Worm (Caenorhabditis elegans) whole organism, L3 larva: ENCODE data around the gene Y7A5A.3.
A peak's percentile ranks its signal among the peaks of the same experiment; 100 is the strongest.

ENCODE experiments used
- R02D3.7 ChIP-seq: fragments of 150-350 bp; optimal IDR thresholded peaks from 2 replicates; lab custom pipeline; 2014; ENCODE audit warnings: missing biosample characterization, missing genetic modification characterization
- ZK546.5 ChIP-seq: sonication (generic microtip); optimal IDR thresholded peaks from 2 replicates; lab custom pipeline; 2017; ENCODE audit warnings: missing biosample characterization, missing genetic modification characterization
- aly-2 ChIP-seq: fragments of 150-350 bp; optimal IDR thresholded peaks from 2 replicates; lab custom pipeline; 2014; ENCODE audit warnings: missing biosample characterization, missing genetic modification characterization
- ama-1 ChIP-seq: fragments of 150-350 bp; optimal IDR thresholded peaks from 2 replicates; lab custom pipeline; 2018
- ceh-16 ChIP-seq: sonication (generic microtip); optimal IDR thresholded peaks from 2 replicates; lab custom pipeline; 2017; ENCODE audit warnings: missing biosample characterization, missing genetic modification characterization
- ceh-82 ChIP-seq: fragments of 150-350 bp; optimal IDR thresholded peaks from 2 replicates; lab custom pipeline; 2014; ENCODE audit warnings: missing biosample characterization, missing genetic modification characterization
- ceh-9 ChIP-seq: sonication (generic microtip); optimal IDR thresholded peaks from 2 replicates; lab custom pipeline; 2018; ENCODE audit warnings: missing biosample characterization, missing genetic modification characterization
- daf-12 ChIP-seq: fragments of 150-350 bp; optimal IDR thresholded peaks from 2 replicates; lab custom pipeline; 2014; ENCODE audit warnings: missing biosample characterization, missing genetic modification reagents, missing genetic modification characterization
- egl-27 ChIP-seq: sonication (generic microtip); optimal IDR thresholded peaks from 4 replicates; lab custom pipeline; 2017; ENCODE audit warnings: missing biosample characterization, missing genetic modification reagents, missing genetic modification characterization
- elt-1 ChIP-seq: fragments of 150-350 bp; optimal IDR thresholded peaks from 2 replicates; lab custom pipeline; 2014; ENCODE audit warnings: missing biosample characterization, missing genetic modification characterization
- elt-2 ChIP-seq: sonication (generic microtip); optimal IDR thresholded peaks from 2 replicates; lab custom pipeline; 2016; ENCODE audit warnings: missing genetic modification reagents, mild to moderate bottlenecking, missing genetic modification characterization, missing compliant biosample characterization
- elt-3 ChIP-seq, 3 experiments: fragments of 150-350 bp in 1 of 3; sonication (generic microtip) in 2 of 3; optimal IDR thresholded peaks; 2 replicates in 2 of 3; 4 replicates in 1 of 3; lab custom pipeline; 2014 to 2017; ENCODE audit warnings: missing biosample characterization in 3 of 3, missing genetic modification characterization in 3 of 3
- eor-1 ChIP-seq, 2 experiments: fragments of 150-350 bp; optimal IDR thresholded peaks; 2 replicates each; lab custom pipeline; 2014 to 2018; ENCODE audit warnings: missing biosample characterization in 2 of 2, missing genetic modification characterization in 2 of 2
- fos-1 ChIP-seq: fragments of 150-350 bp; optimal IDR thresholded peaks from 2 replicates; lab custom pipeline; 2014; ENCODE audit warnings: missing biosample characterization, missing genetic modification characterization
- hmg-11 ChIP-seq: sonication (generic microtip); optimal IDR thresholded peaks from 2 replicates; lab custom pipeline; 2016; ENCODE audit warnings: missing genetic modification characterization, missing compliant biosample characterization
- jun-1 ChIP-seq: fragments of 150-350 bp; optimal IDR thresholded peaks from 2 replicates; lab custom pipeline; 2014; ENCODE audit warnings: missing biosample characterization, missing genetic modification reagents, missing genetic modification characterization
- lin-39 ChIP-seq: fragments of 150-350 bp; optimal IDR thresholded peaks from 2 replicates; lab custom pipeline; 2018; ENCODE audit warnings: missing biosample characterization, missing genetic modification reagents, missing genetic modification characterization
- lsy-12 ChIP-seq: sonication (generic microtip); optimal IDR thresholded peaks from 2 replicates; lab custom pipeline; 2016; ENCODE audit warnings: mild to moderate bottlenecking, missing genetic modification characterization, missing compliant biosample characterization
- mdl-1 ChIP-seq: fragments of 150-350 bp; optimal IDR thresholded peaks from 2 replicates; lab custom pipeline; 2014; ENCODE audit warnings: missing biosample characterization, missing genetic modification characterization
- mml-1 ChIP-seq: fragments of 150-350 bp; sonication (generic microtip); optimal IDR thresholded peaks from 3 replicates; lab custom pipeline; 2014; ENCODE audit warnings: missing biosample characterization, missing genetic modification characterization
- nfya-1 ChIP-seq: sonication (generic microtip); optimal IDR thresholded peaks from 2 replicates; lab custom pipeline; 2017; ENCODE audit warnings: missing genetic modification characterization, mild to moderate bottlenecking, missing compliant biosample characterization, antibody characterized with exemption, moderate library complexity; ENCODE audit not compliant: insufficient read depth
- nhr-11 ChIP-seq: fragments of 150-350 bp; optimal IDR thresholded peaks from 2 replicates; lab custom pipeline; 2014; ENCODE audit warnings: missing biosample characterization, missing genetic modification characterization
- nhr-23 ChIP-seq: fragments of 150-350 bp; optimal IDR thresholded peaks from 2 replicates; lab custom pipeline; 2014; ENCODE audit warnings: missing biosample characterization, missing genetic modification reagents, missing genetic modification characterization
- nhr-237 ChIP-seq: fragments of 150-350 bp; optimal IDR thresholded peaks from 2 replicates; lab custom pipeline; 2014; ENCODE audit warnings: missing biosample characterization, missing genetic modification characterization
- nhr-25 ChIP-seq: sonication (generic microtip); optimal IDR thresholded peaks from 2 replicates; lab custom pipeline; 2017; ENCODE audit warnings: missing biosample characterization, missing genetic modification characterization
- nhr-28 ChIP-seq: fragments of 150-350 bp; optimal IDR thresholded peaks from 2 replicates; lab custom pipeline; 2014; ENCODE audit warnings: missing biosample characterization, missing genetic modification characterization
- nhr-43 ChIP-seq: sonication (generic microtip); optimal IDR thresholded peaks from 2 replicates; lab custom pipeline; 2016; ENCODE audit warnings: mild to moderate bottlenecking, missing genetic modification characterization, missing compliant biosample characterization; ENCODE audit not compliant: poor library complexity, severe bottlenecking
- nhr-67 ChIP-seq: fragments of 150-350 bp; optimal IDR thresholded peaks from 2 replicates; lab custom pipeline; 2014; ENCODE audit warnings: missing biosample characterization, missing genetic modification characterization
- nhr-76 ChIP-seq: fragments of 150-350 bp; sonication (generic microtip); optimal IDR thresholded peaks from 5 replicates; lab custom pipeline; 2014; ENCODE audit warnings: missing biosample characterization, missing genetic modification characterization
- nhr-77 ChIP-seq: fragments of 150-350 bp; optimal IDR thresholded peaks from 2 replicates; lab custom pipeline; 2014; ENCODE audit warnings: missing biosample characterization, missing genetic modification characterization
- pha-4 ChIP-seq: fragments of 150-350 bp; optimal IDR thresholded peaks from 2 replicates; lab custom pipeline; 2014; ENCODE audit warnings: missing biosample characterization, missing genetic modification reagents, missing genetic modification characterization
- pqm-1 ChIP-seq: fragments of 150-350 bp; optimal IDR thresholded peaks from 2 replicates; lab custom pipeline; 2017; ENCODE audit warnings: missing biosample characterization, missing genetic modification characterization, inconsistent platforms
- sea-2 ChIP-seq: fragments of 150-350 bp; sonication (generic microtip); optimal IDR thresholded peaks from 4 replicates; lab custom pipeline; 2014; ENCODE audit warnings: missing biosample characterization, missing genetic modification reagents, missing genetic modification characterization
- skn-1 ChIP-seq: fragments of 150-350 bp; optimal IDR thresholded peaks from 2 replicates; lab custom pipeline; 2014; ENCODE audit warnings: missing biosample characterization, missing genetic modification characterization
- snpc-4 ChIP-seq: fragments of 150-350 bp; optimal IDR thresholded peaks from 2 replicates; lab custom pipeline; 2014; ENCODE audit warnings: missing biosample characterization, missing genetic modification characterization
- tbx-2 ChIP-seq: sonication (generic microtip); optimal IDR thresholded peaks from 2 replicates; lab custom pipeline; 2016; ENCODE audit warnings: mild to moderate bottlenecking, missing genetic modification characterization, missing compliant biosample characterization
- unc-62 ChIP-seq: fragments of 150-350 bp; sonication (generic microtip); optimal IDR thresholded peaks from 4 replicates; lab custom pipeline; 2014; ENCODE audit warnings: missing biosample characterization, missing genetic modification reagents, missing genetic modification characterization
- zag-1 ChIP-seq: fragments of 150-350 bp; optimal IDR thresholded peaks from 2 replicates; lab custom pipeline; 2014; ENCODE audit warnings: missing biosample characterization, missing genetic modification characterization
- ztf-11 ChIP-seq: fragments of 150-350 bp; optimal IDR thresholded peaks from 2 replicates; lab custom pipeline; 2014; ENCODE audit warnings: missing biosample characterization, missing genetic modification characterization

The Y7A5A.3 gene

DNA sequence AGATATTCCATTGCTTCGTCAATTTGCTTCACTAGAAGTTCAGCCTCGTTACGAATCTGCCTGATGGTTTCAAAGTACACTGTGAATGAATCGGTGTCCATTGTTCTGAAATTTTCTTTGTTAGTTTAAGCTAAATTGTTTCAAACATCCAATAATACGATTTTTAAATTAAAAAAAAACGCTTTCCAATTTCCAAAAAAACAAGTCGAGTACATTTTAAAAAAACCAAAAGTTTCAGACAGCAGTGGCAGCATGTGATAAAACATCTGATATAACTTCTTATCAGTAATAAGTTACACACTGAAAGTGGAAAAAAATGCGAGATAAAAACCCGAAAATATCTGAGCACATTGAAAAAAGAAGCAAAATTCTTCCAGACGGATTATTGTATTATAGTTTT is 15.1 kb upstream of the Y7A5A.3 start, which contains the start of gene Y7A5A.6:
TSS of gene Y7A5A.6 (minus strand) at position 101 of the 400 bp plus-strand sequence.
- TF ChIP-seq elt-2 (tag; lab: Kevin White, UChicago) (peak; percentile 50), ama-1 (lab: Kevin White, UChicago) (no peak), nhr-28 (tag; lab: Kevin White, UChicago) (no peak), nhr-11 (no peak)

DNA sequence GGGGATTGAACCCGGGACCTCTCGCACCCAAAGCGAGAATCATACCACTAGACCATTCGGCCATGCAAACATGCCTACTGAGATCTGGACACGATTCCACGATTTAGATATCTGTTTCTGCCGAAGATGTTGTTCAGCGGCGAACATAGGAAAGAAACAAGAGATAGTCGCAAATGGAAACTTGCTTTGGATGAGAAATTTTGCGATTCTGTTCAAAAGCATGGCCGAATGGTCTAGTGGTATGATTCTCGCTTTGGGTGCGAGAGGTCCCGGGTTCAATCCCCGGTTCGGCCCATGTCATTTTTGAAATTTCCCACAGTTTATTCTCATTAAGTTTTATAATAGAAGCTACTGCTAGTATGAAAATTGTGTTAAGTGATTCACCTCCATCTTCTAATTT is 12.2 kb upstream of the Y7A5A.3 start:
- TF ChIP-seq nhr-25 (peak; percentile 29), pha-4 (tag; lab: Kevin White, UChicago) (no peak), nhr-43 (tag; lab: Kevin White, UChicago) (peak; percentile 68), daf-12 (no peak), lsy-12 (tag; lab: Kevin White, UChicago) (peak; percentile 6), nhr-23 (peak; percentile 50), elt-3 (tag; optimal IDR thresholded peaks at IDR 0.05; lab: Kevin White, UChicago) (no peak)

DNA sequence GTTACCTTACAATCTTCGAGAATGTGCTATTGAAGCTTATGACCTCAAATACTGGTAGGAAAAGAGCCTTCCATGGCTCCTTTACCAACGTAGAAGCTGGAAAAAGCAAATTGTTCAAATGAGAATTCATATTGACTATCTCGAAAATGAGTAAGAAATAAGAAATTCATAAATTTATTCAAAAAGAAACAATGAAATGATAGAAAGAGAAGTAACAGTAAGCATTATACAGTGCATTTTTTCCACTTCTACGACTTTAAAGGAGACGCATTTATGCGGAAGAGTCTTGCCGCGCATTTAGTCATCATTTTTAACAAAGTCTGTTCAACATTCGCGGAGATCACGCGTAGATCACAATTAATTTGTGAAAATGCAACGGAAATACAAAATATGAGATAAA is 10.5 kb upstream of the Y7A5A.3 start, which contains the start of gene Y7A5A.10:
TSS of gene Y7A5A.10 (minus strand) at position 101 of the 400 bp plus-strand sequence.
- TF ChIP-seq ceh-82 (tag; lab: Kevin White, UChicago) = no peak
- TF ChIP-seq sea-2 (GFP tag; lab: Kevin White, UChicago) = no peak
- TF ChIP-seq nhr-11 = no peak
- no peak for TF ChIP-seq nhr-237
- TF ChIP-seq skn-1 = no peak
- no peak for TF ChIP-seq ceh-9
- no peak for TF ChIP-seq nhr-67 (tag; lab: Kevin White, UChicago)
- no peak for TF ChIP-seq nhr-77 (tag; lab: Kevin White, UChicago)
- TF ChIP-seq elt-3 (tag; optimal IDR thresholded peaks at IDR 0.05; lab: Kevin White, UChicago) = no peak
- TF ChIP-seq aly-2 (tag; lab: Kevin White, UChicago) = no peak
- TF ChIP-seq, all 47 proteins: peak for 0

DNA sequence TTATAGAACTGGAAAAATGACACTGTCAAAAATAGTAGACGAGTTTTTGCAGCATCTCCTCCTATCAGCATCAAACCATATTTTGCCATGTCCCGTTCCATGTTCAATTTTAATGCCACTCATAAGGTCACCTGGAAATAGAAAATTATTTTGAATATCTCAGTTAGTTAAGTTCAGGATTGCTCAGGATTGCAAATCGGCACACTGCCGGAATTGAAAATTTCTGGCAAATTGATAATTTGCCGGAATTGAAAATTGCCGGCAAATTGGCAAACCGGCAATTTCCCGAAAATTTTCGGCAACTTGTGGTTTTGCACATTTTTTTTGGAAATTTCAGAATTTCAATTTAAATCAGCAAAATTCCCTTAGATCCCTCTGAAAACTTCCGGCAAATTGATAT is 2.3 kb upstream of the Y7A5A.3 start, which contains the start of gene Y7A5A.5:
TSS of gene Y7A5A.5 (minus strand) at position 101 of the 400 bp plus-strand sequence.
- no peak for TF ChIP-seq daf-12
- TF ChIP-seq nhr-76 (tag; lab: Kevin White, UChicago) = no peak
- no peak for TF ChIP-seq snpc-4 (tag; lab: Kevin White, UChicago)
- TF ChIP-seq, all 47 proteins: peak for 0

DNA sequence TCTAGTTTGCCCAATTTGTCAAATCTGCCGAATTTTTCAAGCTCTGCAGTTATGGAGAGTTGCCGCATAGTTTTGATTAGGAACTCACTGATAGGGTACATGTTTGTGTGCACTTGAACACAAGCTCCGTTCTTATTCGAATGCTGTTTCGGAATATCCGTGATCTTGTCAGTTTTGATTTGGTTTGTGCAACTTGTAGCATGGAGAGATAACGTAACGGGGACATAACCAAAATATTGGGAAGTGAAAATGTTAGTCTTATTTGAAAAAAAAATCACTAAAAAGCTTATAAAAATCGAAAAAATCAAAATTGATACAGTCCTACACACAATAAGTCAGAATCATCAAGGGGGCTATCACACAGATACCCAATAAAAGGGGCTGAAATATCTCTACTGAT is 2.4 kb downstream of the Y7A5A.3 start, which contains the start of gene Y7A5A.24:
TSS of gene Y7A5A.24 (minus strand) at position 101 of the 400 bp plus-strand sequence.
- no peak for TF ChIP-seq mdl-1 (tag; lab: Kevin White, UChicago)
- no peak for TF ChIP-seq nhr-11
- no peak for TF ChIP-seq tbx-2 (tag; lab: Kevin White, UChicago)
- TF ChIP-seq zag-1 (tag; lab: Kevin White, UChicago) = no peak
- no peak for TF ChIP-seq jun-1 (tag; lab: Kevin White, UChicago)
- no peak for TF ChIP-seq eor-1 (tag; optimal IDR thresholded peaks at IDR 0.05; lab: Kevin White, UChicago)
- no peak for TF ChIP-seq R02D3.7 (tag; lab: Kevin White, UChicago)
- TF ChIP-seq lin-39 (tag; lab: Kevin White, UChicago) = no peak
- TF ChIP-seq nhr-237 = no peak
- no peak for TF ChIP-seq sea-2 (GFP tag; lab: Kevin White, UChicago)
- TF ChIP-seq nhr-25 = no peak
- TF ChIP-seq nhr-23 = no peak
- no peak for TF ChIP-seq egl-27 (tag; lab: Kevin White, UChicago)
- TF ChIP-seq unc-62 (GFP tag; lab: Kevin White, UChicago) = no peak
- no peak for TF ChIP-seq ama-1 (lab: Kevin White, UChicago)
- no peak for TF ChIP-seq ZK546.5 (tag; lab: Kevin White, UChicago)
- TF ChIP-seq, all 47 proteins: peak for 0

DNA sequence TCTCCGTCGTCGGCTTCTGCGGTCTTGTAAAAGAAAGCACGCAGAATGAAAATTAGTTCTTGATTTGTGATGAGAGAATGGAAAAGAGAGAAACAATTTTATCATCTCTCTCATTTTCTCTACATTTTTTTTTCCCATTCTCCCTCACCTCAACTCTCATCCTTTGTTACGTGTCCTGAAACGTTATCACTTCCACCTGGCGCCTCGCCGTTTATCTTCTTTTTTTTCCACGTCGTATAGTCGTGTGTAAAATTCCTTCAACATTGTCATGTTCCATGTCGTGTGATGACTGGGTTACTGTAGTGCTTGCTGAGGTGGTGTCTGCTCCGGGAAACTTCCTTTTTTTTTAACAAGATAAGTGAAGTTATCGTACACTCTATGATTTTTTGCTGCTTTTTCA is 5.0 kb downstream of the Y7A5A.3 start:
- TF ChIP-seq zag-1 (tag; lab: Kevin White, UChicago) (no peak), nfya-1 (tag; lab: Kevin White, UChicago) (peak; percentile 53), elt-2 (tag; lab: Kevin White, UChicago) (peak; percentile 98), ZK546.5 (tag; lab: Kevin White, UChicago) (no peak), nhr-23 (no peak), elt-1 (no peak), skn-1 (peak; percentile 63), ztf-11 (tag; lab: Kevin White, UChicago) (no peak), egl-27 (tag; lab: Kevin White, UChicago) (no peak), ama-1 (lab: Kevin White, UChicago) (no peak), pqm-1 (tag; lab: Kevin White, UChicago) (peak; percentile 95), mdl-1 (tag; lab: Kevin White, UChicago) (no peak), mml-1 (tag; lab: Kevin White, UChicago) (no peak), elt-3 (tag; optimal IDR thresholded peaks at IDR 0.05; lab: Kevin White, UChicago) (no peak), fos-1 (tag; lab: Kevin White, UChicago) (peak; percentile 8), nhr-25 (no peak), nhr-237 (no peak), hmg-11 (tag; lab: Kevin White, UChicago) (no peak), snpc-4 (tag; lab: Kevin White, UChicago) (peak; percentile 33), sea-2 (GFP tag; lab: Kevin White, UChicago) (no peak), nhr-76 (tag; lab: Kevin White, UChicago) (no peak), nhr-77 (tag; lab: Kevin White, UChicago) (no peak), lsy-12 (tag; lab: Kevin White, UChicago) (no peak), jun-1 (tag; lab: Kevin White, UChicago) (peak; percentile 87), tbx-2 (tag; lab: Kevin White, UChicago) (no peak), ceh-16 (tag; lab: Kevin White, UChicago) (no peak), daf-12 (no peak), pha-4 (tag; lab: Kevin White, UChicago) (peak; percentile 55)
